Fruit fly (Drosophila melanogaster): ENCODE data around the gene f.

- no peak for TF ChIP-seq Dll (optimal IDR thresholded peaks at IDR 0.05)
- no peak for TF ChIP-seq psq (optimal IDR thresholded peaks at IDR 0.05)
- no peak for TF ChIP-seq pan (optimal IDR thresholded peaks at IDR 0.05)
- TF ChIP-seq EcR (GFP tag; optimal IDR thresholded peaks at IDR 0.05): no peak
Observed at dm6 chrX:17188167-17188566, 44.6 kb upstream of the f start.

Data from whole organism.